Worm (Caenorhabditis elegans) whole organism, L4 larva: ENCODE data around the gene ZK637.12.
A peak's percentile ranks its signal among the peaks of the same experiment; 100 is the strongest.

Experiments
- F10B5.3 ChIP-seq: sonication (generic microtip); optimal IDR thresholded peaks from 2 replicates; lab custom pipeline; 2016; ENCODE audit warnings: mild to moderate bottlenecking, missing genetic modification characterization, missing compliant biosample characterization
- F26F4.8 ChIP-seq: fragments of 200-800 bp; sonication (Bioruptor generic); conservative IDR thresholded peaks from 2 replicates; pipeline ENCODE4 v1.3.6; 2022; ENCODE audit warnings: missing genetic modification characterization, missing compliant biosample characterization
- F37D6.2 ChIP-seq: sonication (generic microtip); optimal IDR thresholded peaks from 2 replicates; lab custom pipeline; 2016; ENCODE audit warnings: mild to moderate bottlenecking, missing genetic modification characterization, missing compliant biosample characterization
- T20F7.1 ChIP-seq: fragments of 200-800 bp; sonication (Bioruptor generic); optimal IDR thresholded peaks from 2 replicates; lab custom pipeline; 2018; ENCODE audit warnings: mild to moderate bottlenecking, missing genetic modification characterization, missing compliant biosample characterization
- Y48G9A.11 ChIP-seq: fragments of 200-800 bp; sonication (Bioruptor generic); IDR thresholded peaks from 2 replicates; pipeline ENCODE4 v1.3.6; 2022; ENCODE audit warnings: missing genetic modification reagents, missing genetic modification characterization, missing compliant biosample characterization
- aha-1 ChIP-seq: fragments of 150-350 bp; peaks from one replicate; lab custom pipeline; 2014; ENCODE audit warnings: missing biosample characterization, missing genetic modification characterization
- ama-1 ChIP-seq: fragments of 150-350 bp; optimal IDR thresholded peaks from 2 replicates; lab custom pipeline; 2014; ENCODE audit warnings: inconsistent platforms, mixed read lengths
- arid-1 ChIP-seq: fragments of 200-800 bp; sonication (Bioruptor generic); conservative IDR thresholded peaks from 2 replicates; pipeline ENCODE4 v1.3.6; 2022; ENCODE audit warnings: missing genetic modification reagents, missing genetic modification characterization, missing compliant biosample characterization
- attf-4 ChIP-seq: sonication (generic microtip); optimal IDR thresholded peaks from 3 replicates; lab custom pipeline; 2017; ENCODE audit warnings: missing biosample characterization, missing genetic modification characterization
- ceh-20 ChIP-seq: fragments of 200-800 bp; sonication (Bioruptor generic); IDR thresholded peaks from 2 replicates; pipeline ENCODE4 v1.3.6; 2022; ENCODE audit warnings: missing genetic modification reagents, missing genetic modification characterization, missing compliant biosample characterization
- ceh-28 ChIP-seq: fragments of 150-350 bp; optimal IDR thresholded peaks from 2 replicates; lab custom pipeline; 2014; ENCODE audit warnings: missing biosample characterization, missing genetic modification reagents, missing genetic modification characterization
- ctbp-1 ChIP-seq: fragments of 200-800 bp; sonication (Bioruptor generic); IDR thresholded peaks from 2 replicates; pipeline ENCODE4 v1.3.6; 2022; ENCODE audit warnings: missing genetic modification reagents, missing genetic modification characterization, missing compliant biosample characterization
- daf-12 ChIP-seq: fragments of 150-350 bp; optimal IDR thresholded peaks from 2 replicates; lab custom pipeline; 2014; ENCODE audit warnings: missing biosample characterization, missing genetic modification reagents, missing genetic modification characterization
- daf-16 ChIP-seq, 3 experiments: sonication (generic microtip); optimal IDR thresholded peaks; 2 replicates each; lab custom pipeline; 2016 to 2017; ENCODE audit warnings: missing genetic modification characterization in 3 of 3, missing genetic modification reagents in 3 of 3, mild to moderate bottlenecking in 2 of 3, missing compliant biosample characterization in 2 of 3, missing biosample characterization in 1 of 3, moderate library complexity in 1 of 3
- dmd-6 ChIP-seq: fragments of 200-800 bp; sonication (Bioruptor generic); IDR thresholded peaks from 2 replicates; pipeline ENCODE4 v1.3.6; 2022; ENCODE audit warnings: missing genetic modification reagents, missing genetic modification characterization, missing compliant biosample characterization
- duxl-1 ChIP-seq: sonication (generic microtip); optimal IDR thresholded peaks from 2 replicates; lab custom pipeline; 2016; ENCODE audit warnings: mild to moderate bottlenecking, missing genetic modification characterization, moderate library complexity, missing compliant biosample characterization; ENCODE audit not compliant: poor library complexity
- egl-27 ChIP-seq: sonication (generic microtip); optimal IDR thresholded peaks from 3 replicates; lab custom pipeline; 2017; ENCODE audit warnings: missing biosample characterization, missing genetic modification reagents, missing genetic modification characterization
- fkh-10 ChIP-seq: fragments of 150-350 bp; optimal IDR thresholded peaks from 2 replicates; lab custom pipeline; 2014; ENCODE audit warnings: missing biosample characterization, missing genetic modification reagents, missing genetic modification characterization
- hlh-11 ChIP-seq: fragments of 200-800 bp; sonication (Bioruptor generic); optimal IDR thresholded peaks from 2 replicates; lab custom pipeline; 2018; ENCODE audit warnings: mild to moderate bottlenecking, missing genetic modification characterization, missing compliant biosample characterization
- hlh-30 ChIP-seq: sonication (generic microtip); optimal IDR thresholded peaks from 2 replicates; lab custom pipeline; 2017; ENCODE audit warnings: antibody characterized with exemption, mild to moderate bottlenecking, missing genetic modification characterization, missing compliant biosample characterization; ENCODE audit not compliant: insufficient read depth
- hmg-1.1 ChIP-seq: fragments of 200-800 bp; sonication (Bioruptor generic); IDR thresholded peaks from 2 replicates; pipeline ENCODE4 v1.3.6; 2022; ENCODE audit warnings: missing genetic modification reagents, missing genetic modification characterization, missing compliant biosample characterization
- jun-1 ChIP-seq: fragments of 150-350 bp; optimal IDR thresholded peaks from 2 replicates; lab custom pipeline; 2014; ENCODE audit warnings: missing biosample characterization, missing genetic modification reagents, missing genetic modification characterization
- lin-15B ChIP-seq: fragments of 150-350 bp; sonication (generic microtip); optimal IDR thresholded peaks from 3 replicates; lab custom pipeline; 2014; ENCODE audit warnings: missing biosample characterization, missing genetic modification characterization
- lir-3 ChIP-seq: sonication (generic microtip); optimal IDR thresholded peaks from 2 replicates; lab custom pipeline; 2016; ENCODE audit warnings: mild to moderate bottlenecking, missing genetic modification characterization, missing compliant biosample characterization
- madf-5 ChIP-seq, 2 experiments: fragments of 200-800 bp; sonication (Bioruptor generic); IDR thresholded peaks; 2 replicates each; pipeline ENCODE4 v1.3.6; 2022; ENCODE audit warnings: missing compliant biosample characterization in 2 of 2, missing genetic modification characterization in 2 of 2
- mdl-1 ChIP-seq, 2 experiments: fragments of 150-350 bp in 1 of 2; sonication (generic microtip) in 1 of 2; optimal IDR thresholded peaks; 2 replicates each; lab custom pipeline; 2014 to 2017; ENCODE audit warnings: missing biosample characterization in 2 of 2, missing genetic modification characterization in 2 of 2
- mep-1 ChIP-seq: fragments of 150-350 bp; sonication (generic microtip); optimal IDR thresholded peaks from 3 replicates; lab custom pipeline; 2014; ENCODE audit warnings: missing biosample characterization, missing genetic modification characterization
- mes-2 ChIP-seq: sonication (generic microtip); optimal IDR thresholded peaks from 2 replicates; lab custom pipeline; 2016; ENCODE audit warnings: missing genotype, mild to moderate bottlenecking, missing genetic modification characterization, missing compliant biosample characterization; ENCODE audit not compliant: poor library complexity, severe bottlenecking
- mxl-2 ChIP-seq: fragments of 200-800 bp; sonication (Bioruptor generic); conservative IDR thresholded peaks from 2 replicates; pipeline ENCODE4 v1.3.6; 2022; ENCODE audit warnings: missing genetic modification reagents, missing genetic modification characterization, missing compliant biosample characterization
- nhr-25 ChIP-seq: sonication (generic microtip); optimal IDR thresholded peaks from 2 replicates; lab custom pipeline; 2017; ENCODE audit warnings: missing genetic modification characterization, mild to moderate bottlenecking, missing compliant biosample characterization, antibody characterized with exemption, moderate library complexity, borderline replicate concordance; ENCODE audit not compliant: insufficient read depth
- nhr-41 ChIP-seq: fragments of 200-800 bp; sonication (Bioruptor generic); IDR thresholded peaks from 2 replicates; pipeline ENCODE4 v1.3.6; 2022; ENCODE audit warnings: missing genetic modification reagents, missing genetic modification characterization, missing compliant biosample characterization
- nhr-42 ChIP-seq: fragments of 200-800 bp; sonication (Bioruptor generic); IDR thresholded peaks from 2 replicates; pipeline ENCODE4 v1.3.6; 2022; ENCODE audit warnings: missing genetic modification characterization, missing compliant biosample characterization
- nhr-6 ChIP-seq: fragments of 150-350 bp; optimal IDR thresholded peaks from 2 replicates; lab custom pipeline; 2014; ENCODE audit warnings: missing biosample characterization, missing genetic modification characterization
- pha-4 ChIP-seq, 2 experiments: fragments of 150-350 bp in 1 of 2; fragments of 200-800 bp in 1 of 2; sonication (Bioruptor generic) in 1 of 2; IDR thresholded peaks in 1 of 2; optimal IDR thresholded peaks in 1 of 2; 2 replicates each; pipeline versions ENCODE4 v1.3.6 to Lab custom; 2014 to 2022; ENCODE audit warnings: missing genetic modification characterization in 2 of 2, missing genetic modification reagents in 2 of 2, missing biosample characterization in 1 of 2, missing compliant biosample characterization in 1 of 2
- rbr-2 ChIP-seq: sonication (generic microtip); optimal IDR thresholded peaks from 2 replicates; lab custom pipeline; 2016; ENCODE audit warnings: missing genotype, missing genetic modification characterization, missing compliant biosample characterization
- saeg-2 ChIP-seq: fragments of 200-800 bp; sonication (Bioruptor generic); IDR thresholded peaks from 2 replicates; pipeline ENCODE4 v1.3.6; 2022; ENCODE audit warnings: missing genetic modification reagents, missing genetic modification characterization, missing compliant biosample characterization
- set-16 ChIP-seq: fragments of 200-800 bp; sonication (Bioruptor generic); IDR thresholded peaks from 2 replicates; pipeline ENCODE4 v1.3.6; 2022; ENCODE audit warnings: missing genetic modification reagents, missing genetic modification characterization, missing compliant biosample characterization
- snpc-1.2 ChIP-seq: fragments of 200-800 bp; sonication (Bioruptor generic); IDR thresholded peaks from 2 replicates; pipeline ENCODE4 v1.3.6; 2022; ENCODE audit warnings: missing genetic modification reagents, missing genetic modification characterization, missing compliant biosample characterization
- unc-62 ChIP-seq, 3 experiments: fragments of 150-350 bp in 1 of 3; sonication (generic microtip); optimal IDR thresholded peaks in 2 of 3; peaks in 1 of 3; 1 replicate in 1 of 3; 2 replicates in 2 of 3; lab custom pipeline; 2014 to 2017; ENCODE audit warnings: missing biosample characterization in 3 of 3, missing genetic modification characterization in 3 of 3, missing genetic modification reagents in 3 of 3, missing genotype in 1 of 3
- zip-2 ChIP-seq: fragments of 150-350 bp; optimal IDR thresholded peaks from 2 replicates; lab custom pipeline; 2014; ENCODE audit warnings: missing biosample characterization, missing genetic modification characterization
- ztf-7 ChIP-seq: fragments of 150-350 bp; optimal IDR thresholded peaks from 2 replicates; lab custom pipeline; 2014; ENCODE audit warnings: missing biosample characterization, missing genetic modification characterization

Gene ZK637.12

ce11 chrIII:8944357-8944756 lies 20.3 kb downstream of the ZK637.12 start, which contains the start of gene dhrr-1:
dhrr-1 (plus strand) TSS chrIII:8944657.
- no peak for TF ChIP-seq F37D6.2 (tag; lab: Kevin White, UChicago)
- TF ChIP-seq mdl-1 (tag; optimal IDR thresholded peaks at IDR 0.05; lab: Kevin White, UChicago) = no peak

ce11 chrIII:8946285-8946684 lies 22.2 kb downstream of the ZK637.12 start:
- TF ChIP-seq attf-4 (no peak), fkh-10 (peak; percentile 52)

DNA sequence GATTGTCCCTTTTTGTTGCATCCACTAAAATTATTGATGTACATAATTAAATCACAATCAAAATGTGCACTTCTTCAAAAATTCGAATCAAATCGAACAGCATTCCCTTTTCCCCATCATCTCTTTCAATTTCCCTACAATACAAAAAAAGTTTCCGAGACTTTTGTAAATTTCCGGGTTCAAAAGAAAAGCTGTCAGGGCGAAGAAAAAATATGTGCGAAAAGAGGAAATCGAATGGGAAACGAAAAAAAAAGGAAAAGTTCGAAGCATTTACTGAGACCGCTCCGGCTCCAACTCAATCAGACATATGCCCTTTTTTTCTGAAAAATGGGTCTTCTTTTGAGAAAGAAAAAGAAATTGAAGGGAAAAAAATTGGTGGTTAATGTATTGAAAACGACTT lies 25.1 kb downstream of the ZK637.12 start:
- TF ChIP-seq fkh-10 = peak; percentile 46
- TF ChIP-seq saeg-2 (GFP tag; lab: Robert Waterston, UW) = no peak
- TF ChIP-seq ztf-7 (tag; lab: Kevin White, UChicago) = no peak
- TF ChIP-seq jun-1 (tag; lab: Kevin White, UChicago) = no peak
- TF ChIP-seq mep-1 = no peak

DNA sequence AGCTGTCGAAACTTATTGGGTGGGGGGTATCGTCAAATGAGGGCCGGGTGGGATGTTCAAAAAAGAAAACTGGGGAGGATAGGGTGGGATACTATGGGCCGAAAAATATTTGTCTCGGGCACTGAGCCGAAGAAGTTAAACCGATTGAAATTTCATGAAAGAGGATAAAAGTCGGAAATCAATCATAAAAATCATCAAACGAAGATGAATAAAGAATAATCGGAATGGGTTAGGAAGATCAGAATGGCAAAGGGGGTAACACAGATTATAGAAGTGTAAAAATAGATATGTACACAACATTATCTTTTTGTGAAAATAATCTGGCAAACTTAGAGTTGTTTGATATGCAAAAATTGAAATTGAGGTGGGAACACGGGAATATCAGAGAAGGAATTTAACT lies 31.5 kb downstream of the ZK637.12 start:
- TF ChIP-seq aha-1 (tag; lab: Kevin White, UChicago) (peak; percentile 94), ceh-28 (tag; lab: Kevin White, UChicago) (no peak), lin-15B (tag; lab: Kevin White, UChicago) (no peak), egl-27 (tag; lab: Kevin White, UChicago) (no peak), rbr-2 (tag; lab: Kevin White, UChicago) (no peak), arid-1 (GFP tag; lab: Robert Waterston, UW) (no peak), unc-62 (GFP tag; optimal IDR thresholded peaks at IDR 0.05 in 1 of 2; lab: Kevin White, UChicago) (no peak), unc-62 (tag; optimal IDR thresholded peaks at IDR 0.05; lab: Kevin White, UChicago) (no peak), jun-1 (tag; lab: Kevin White, UChicago) (no peak)

- TF ChIP-seq F10B5.3 (tag; lab: Kevin White, UChicago) (no peak), madf-5 (GFP tag; IDR thresholded peaks at IDR 0.05; lab: Robert Waterston, UW) (no peak), hlh-30 (tag; lab: Kevin White, UChicago) (peak; percentile 76), daf-12 (no peak), ama-1 (lab: Kevin White, UChicago) (no peak), nhr-6 (no peak), snpc-1.2 (no peak), mdl-1 (tag; optimal IDR thresholded peaks at IDR 0.05; lab: Kevin White, UChicago) (peak in 1 of 2 experiments; percentile 21), jun-1 (tag; lab: Kevin White, UChicago) (no peak), nhr-42 (GFP tag; lab: Robert Waterston, UW) (no peak), lir-3 (tag; lab: Kevin White, UChicago) (no peak), duxl-1 (tag; lab: Kevin White, UChicago) (no peak), rbr-2 (tag; lab: Kevin White, UChicago) (peak; percentile 39), hmg-1.1 (GFP tag; lab: Robert Waterston, UW) (0 out of 2 replicates have a peak, but pooled peaks have one; percentile 26), mes-2 (tag; lab: Kevin White, UChicago) (peak; percentile 88), dmd-6 (no peak), set-16 (no peak), daf-16 (GFP tag; optimal IDR thresholded peaks at IDR 0.05; lab: Kevin White, UChicago) (no peak), daf-16 (tag; optimal IDR thresholded peaks at IDR 0.05; lab: Kevin White, UChicago) (no peak), zip-2 (no peak), nhr-41 (GFP tag; lab: Robert Waterston, UW) (no peak), pha-4 (GFP tag; IDR thresholded peaks at IDR 0.05; lab: Robert Waterston, UW) (peak; percentile 64; the same call in 1 of the 2 replicates), pha-4 (tag; optimal IDR thresholded peaks at IDR 0.05; lab: Kevin White, UChicago) (peak; percentile 24), Y48G9A.11 (GFP tag; lab: Robert Waterston, UW) (no peak), fkh-10 (peak; percentile 2), T20F7.1 (GFP tag; lab: Kevin White, UChicago) (no peak), nhr-25 (no peak), ctbp-1 (GFP tag; lab: Robert Waterston, UW) (no peak), mxl-2 (GFP tag; lab: Robert Waterston, UW) (no peak), ceh-20 (GFP tag; lab: Robert Waterston, UW) (no peak), F26F4.8 (GFP tag; lab: Robert Waterston, UW) (no peak), hlh-11 (tag; lab: Kevin White, UChicago) (peak; percentile 38)
Observed at ce11 chrIII:8956146-8956646, 32.2 kb downstream of the ZK637.12 start, which contains the start of the genes ZK643.5 and ZK643.2. ZK643.5 (minus strand) TSS chrIII:8956196. ZK643.2 (plus strand) TSS chrIII:8956540.
